Fruit fly (Drosophila melanogaster) ovary, adult (tissue): ENCODE results near the gene CG14190.

Experiments used
- CG17801 ChIP-seq: fragments of 200-800 bp; optimal IDR thresholded peaks from 2 replicates; lab custom pipeline; 2019; ENCODE audit warnings: missing biosample characterization, mild to moderate bottlenecking, missing genetic modification characterization, moderate library complexity; ENCODE audit not compliant: partially characterized antibody

CG14190 gene

dm6 chrX:19081365-19081764 is 24.7 kb downstream of the CG14190 start, which contains the start of gene CG14191:
Gene CG14191, plus strand, starts transcription at chrX:19081665.
- TF ChIP-seq CG17801 (GFP tag; lab: Kevin White, UChicago), result no peak

DNA sequence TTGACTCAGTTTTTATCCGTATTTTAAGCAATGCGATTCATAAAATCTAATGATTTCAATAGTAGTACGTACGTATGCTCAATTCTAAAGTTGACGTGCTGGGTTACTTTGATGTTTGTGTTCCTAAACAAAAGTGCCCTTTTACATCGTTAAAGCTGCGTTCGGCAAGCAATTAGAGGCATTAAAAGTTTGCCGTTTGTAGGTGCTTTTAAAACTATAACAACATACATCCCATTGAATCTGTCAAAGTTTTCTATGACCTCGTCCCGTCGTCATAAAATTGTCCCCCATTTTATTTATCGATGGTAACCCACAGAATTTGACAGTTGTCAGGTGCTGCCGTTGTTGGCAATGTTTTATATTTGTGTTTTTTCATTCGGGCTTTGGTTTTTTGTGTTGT is 26.5 kb downstream of the CG14190 start, which contains the start of gene CG7423:
CG7423 (minus strand) TSS at position 101 of the 400 bp plus-strand sequence.
- no peak for TF ChIP-seq CG17801 (GFP tag; lab: Kevin White, UChicago)

- no peak for TF ChIP-seq CG17801 (GFP tag; lab: Kevin White, UChicago)
Observed at dm6 chrX:19096179-19096578, 39.5 kb downstream of the CG14190 start.

- no peak for TF ChIP-seq CG17801 (GFP tag; lab: Kevin White, UChicago)
Observed at dm6 chrX:19106842-19107557, 50.3 kb downstream of the CG14190 start.
